Fruit fly (Drosophila melanogaster) whole organism, pupa: ENCODE data around the gene CG9395.

Experiments used
- CG10348 ChIP-seq: fragments of 200-800 bp; sonication (Bioruptor generic); IDR thresholded peaks from 2 replicates; pipeline ENCODE4 v1.3.6; 2022; ENCODE audit warnings: missing biosample characterization, missing genetic modification characterization

Gene CG9395

DNA sequence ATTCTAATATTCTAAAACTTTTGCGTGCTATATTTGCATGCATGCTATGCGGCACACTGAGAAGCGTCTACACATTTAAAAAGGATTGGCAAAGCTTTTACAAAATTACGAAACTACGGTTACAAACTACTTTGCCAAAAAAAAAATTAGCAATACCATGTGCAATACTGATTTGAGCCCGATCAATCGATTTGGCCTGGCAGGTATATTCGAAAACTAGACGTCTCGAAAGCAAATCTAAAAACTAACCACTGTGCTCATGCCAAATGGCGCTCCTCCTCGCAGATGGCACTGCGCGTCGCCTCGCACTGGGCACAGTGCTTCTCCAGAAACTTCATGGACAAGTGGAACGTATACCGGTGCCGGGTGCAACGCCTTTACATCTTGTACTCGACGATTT lies 50.4 kb downstream of the CG9395 start, which contains the start of gene CG16825:
Gene CG16825 (plus strand): TSS at position 301 of the 400 bp plus-strand sequence.
- no peak for TF ChIP-seq CG10348 (GFP tag; lab: Robert Waterston, UW)
